Worm (Caenorhabditis elegans) whole organism, young adult: ENCODE data around the gene dhhc-5.
A peak's percentile ranks its signal among the peaks of the same experiment; 100 is the strongest.

Source experiments
- B0019.2 ChIP-seq: fragments of 200-800 bp; sonication (Bioruptor generic); conservative IDR thresholded peaks from 2 replicates; pipeline ENCODE4 v1.3.6; 2022; ENCODE audit warnings: missing genetic modification reagents, missing genetic modification characterization, missing compliant biosample characterization
- F33H1.4 ChIP-seq: fragments of 200-800 bp; sonication (Bioruptor generic); IDR thresholded peaks from 2 replicates; pipeline ENCODE4 v1.3.6; 2022; ENCODE audit warnings: missing genetic modification reagents, missing genetic modification characterization, missing compliant biosample characterization
- F39B2.1 ChIP-seq: fragments of 200-800 bp; sonication (Bioruptor generic); IDR thresholded peaks from 2 replicates; pipeline ENCODE4 v1.3.6; 2022; ENCODE audit warnings: missing genetic modification reagents, missing genetic modification characterization, missing compliant biosample characterization
- K12H6.12 ChIP-seq: fragments of 200-800 bp; sonication (Bioruptor generic); optimal IDR thresholded peaks from 2 replicates; lab custom pipeline; 2018; ENCODE audit warnings: mild to moderate bottlenecking, missing genetic modification characterization, missing compliant biosample characterization
- T07F8.4 ChIP-seq: sonication (generic microtip); optimal IDR thresholded peaks from 2 replicates; lab custom pipeline; 2016; ENCODE audit warnings: mild to moderate bottlenecking, missing genetic modification characterization, moderate library complexity, missing compliant biosample characterization
- T26A5.8 ChIP-seq: sonication (generic microtip); optimal IDR thresholded peaks from 2 replicates; lab custom pipeline; 2016; ENCODE audit warnings: missing genetic modification characterization, missing compliant biosample characterization
- Y53F4B.3 ChIP-seq: fragments of 200-800 bp; sonication (Bioruptor generic); IDR thresholded peaks from 2 replicates; pipeline ENCODE4 v1.3.6; 2022; ENCODE audit warnings: missing genetic modification reagents, missing genetic modification characterization, missing compliant biosample characterization
- Y56A3A.18 ChIP-seq: fragments of 200-800 bp; sonication (Bioruptor generic); IDR thresholded peaks from 2 replicates; pipeline ENCODE4 v1.3.6; 2022; ENCODE audit warnings: missing genetic modification reagents, missing genetic modification characterization, missing compliant biosample characterization
- ZK185.1 ChIP-seq: sonication (generic microtip); optimal IDR thresholded peaks from 2 replicates; lab custom pipeline; 2016; ENCODE audit warnings: mild to moderate bottlenecking, missing genetic modification characterization, missing compliant biosample characterization; ENCODE audit not compliant: poor library complexity, severe bottlenecking
- ama-1 ChIP-seq, 3 experiments: fragments of 150-350 bp in 1 of 3; sonication (generic microtip) in 2 of 3; optimal IDR thresholded peaks; 2 replicates each; lab custom pipeline; 2014 to 2018; ENCODE audit warnings: missing biosample characterization in 2 of 3, missing genetic modification characterization in 2 of 3, missing genetic modification reagents in 2 of 3
- atf-7 ChIP-seq: sonication (generic microtip); optimal IDR thresholded peaks from 2 replicates; lab custom pipeline; 2017; ENCODE audit warnings: mild to moderate bottlenecking, missing genetic modification characterization, missing compliant biosample characterization
- athp-1 ChIP-seq: sonication (generic microtip); optimal IDR thresholded peaks from 2 replicates; lab custom pipeline; 2017; ENCODE audit warnings: mild to moderate bottlenecking, missing genetic modification characterization, missing compliant biosample characterization
- attf-3 ChIP-seq: fragments of 200-800 bp; sonication (Bioruptor generic); conservative IDR thresholded peaks from 2 replicates; pipeline ENCODE4 v1.3.6; 2022; ENCODE audit warnings: missing genetic modification reagents, missing genetic modification characterization, missing compliant biosample characterization
- attf-5 ChIP-seq: fragments of 200-800 bp; sonication (Bioruptor generic); optimal IDR thresholded peaks from 2 replicates; lab custom pipeline; 2018; ENCODE audit warnings: mild to moderate bottlenecking, missing genetic modification characterization, missing compliant biosample characterization
- attf-6 ChIP-seq: fragments of 200-800 bp; sonication (Bioruptor generic); IDR thresholded peaks from 2 replicates; pipeline ENCODE4 v1.3.6; 2022; ENCODE audit warnings: missing genetic modification reagents, missing genetic modification characterization, missing compliant biosample characterization
- bed-2 ChIP-seq: fragments of 200-800 bp; sonication (Bioruptor generic); IDR thresholded peaks from 2 replicates; pipeline ENCODE4 v1.3.6; 2022; ENCODE audit warnings: missing genetic modification reagents, missing genetic modification characterization, missing compliant biosample characterization
- cebp-2 ChIP-seq: fragments of 200-800 bp; sonication (Bioruptor generic); IDR thresholded peaks from 2 replicates; pipeline ENCODE4 v1.3.6; 2022; ENCODE audit warnings: missing genetic modification characterization, missing compliant biosample characterization
- die-1 ChIP-seq: sonication (generic microtip); optimal IDR thresholded peaks from 2 replicates; lab custom pipeline; 2016; ENCODE audit warnings: missing genotype, mild to moderate bottlenecking, missing genetic modification characterization, missing compliant biosample characterization
- dox-1 ChIP-seq: fragments of 200-800 bp; sonication (Bioruptor generic); IDR thresholded peaks from 2 replicates; pipeline ENCODE4 v1.3.6; 2022; ENCODE audit warnings: missing genetic modification reagents, missing genetic modification characterization, missing compliant biosample characterization
- dpff-1 ChIP-seq: sonication (generic microtip); optimal IDR thresholded peaks from 2 replicates; lab custom pipeline; 2017; ENCODE audit warnings: mild to moderate bottlenecking, missing genetic modification characterization, missing compliant biosample characterization
- egl-44 ChIP-seq: fragments of 200-800 bp; sonication (Bioruptor generic); IDR thresholded peaks from 2 replicates; pipeline ENCODE4 v1.3.6; 2022; ENCODE audit warnings: missing genetic modification reagents, missing genetic modification characterization, missing compliant biosample characterization
- ets-4 ChIP-seq: fragments of 200-800 bp; sonication (Bioruptor generic); optimal IDR thresholded peaks from 2 replicates; lab custom pipeline; 2018; ENCODE audit warnings: mild to moderate bottlenecking, missing genetic modification characterization, missing compliant biosample characterization
- fkh-3 ChIP-seq: sonication (generic microtip); optimal IDR thresholded peaks from 2 replicates; lab custom pipeline; 2016; ENCODE audit warnings: mild to moderate bottlenecking, missing genetic modification characterization, missing compliant biosample characterization
- hlh-12 ChIP-seq: sonication (generic microtip); optimal IDR thresholded peaks from 2 replicates; lab custom pipeline; 2016; ENCODE audit warnings: missing genetic modification characterization, missing compliant biosample characterization
- lir-1 ChIP-seq: fragments of 200-800 bp; sonication (Bioruptor generic); conservative IDR thresholded peaks from 2 replicates; pipeline ENCODE4 v1.3.6; 2022; ENCODE audit warnings: missing genetic modification reagents, missing genetic modification characterization, missing compliant biosample characterization
- madf-10 ChIP-seq: sonication (generic microtip); optimal IDR thresholded peaks from 2 replicates; lab custom pipeline; 2016; ENCODE audit warnings: mild to moderate bottlenecking, missing genetic modification characterization, missing compliant biosample characterization
- madf-6 ChIP-seq: fragments of 200-800 bp; sonication (Bioruptor generic); IDR thresholded peaks from 2 replicates; pipeline ENCODE4 v1.3.6; 2022; ENCODE audit warnings: missing genetic modification reagents, missing genetic modification characterization, missing compliant biosample characterization
- madf-8 ChIP-seq: fragments of 200-800 bp; sonication (Bioruptor generic); conservative IDR thresholded peaks from 2 replicates; pipeline ENCODE4 v1.3.6; 2022; ENCODE audit warnings: missing genetic modification reagents, missing genetic modification characterization, missing compliant biosample characterization
- mel-28 ChIP-seq: sonication (generic microtip); optimal IDR thresholded peaks from 2 replicates; lab custom pipeline; 2016; ENCODE audit warnings: borderline replicate concordance, mild to moderate bottlenecking, missing genetic modification characterization, missing compliant biosample characterization
- mes-4 ChIP-seq: sonication (generic microtip); optimal IDR thresholded peaks from 2 replicates; lab custom pipeline; 2016; ENCODE audit warnings: missing genotype, missing genetic modification characterization, missing compliant biosample characterization
- nhr-120 ChIP-seq: fragments of 200-800 bp; sonication (Bioruptor generic); IDR thresholded peaks from 2 replicates; pipeline ENCODE4 v1.3.6; 2022; ENCODE audit warnings: missing genetic modification characterization, missing compliant biosample characterization
- nhr-27 ChIP-seq: fragments of 200-800 bp; sonication (Bioruptor generic); optimal IDR thresholded peaks from 2 replicates; lab custom pipeline; 2018; ENCODE audit warnings: mild to moderate bottlenecking, missing genetic modification characterization, moderate library complexity, missing compliant biosample characterization
- nhr-80 ChIP-seq: sonication (generic microtip); optimal IDR thresholded peaks from 2 replicates; lab custom pipeline; 2016; ENCODE audit warnings: missing genetic modification characterization, missing compliant biosample characterization
- nhr-90 ChIP-seq: sonication (generic microtip); optimal IDR thresholded peaks from 2 replicates; lab custom pipeline; 2016; ENCODE audit warnings: missing genotype, mild to moderate bottlenecking, missing genetic modification characterization, missing compliant biosample characterization
- pbrm-1 ChIP-seq: fragments of 200-800 bp; sonication (Bioruptor generic); IDR thresholded peaks from 2 replicates; pipeline ENCODE4 v1.3.6; 2022; ENCODE audit warnings: missing genetic modification reagents, missing genetic modification characterization, missing compliant biosample characterization
- rcor-1 ChIP-seq: fragments of 200-800 bp; sonication (Bioruptor generic); IDR thresholded peaks from 2 replicates; pipeline ENCODE4 v1.3.6; 2022; ENCODE audit warnings: missing genetic modification reagents, missing genetic modification characterization, missing compliant biosample characterization
- sdz-38 ChIP-seq: sonication (generic microtip); optimal IDR thresholded peaks from 2 replicates; lab custom pipeline; 2016; ENCODE audit warnings: missing genotype, missing genetic modification characterization, missing compliant biosample characterization
- snpc-1.3 ChIP-seq: sonication (generic microtip); optimal IDR thresholded peaks from 2 replicates; lab custom pipeline; 2017; ENCODE audit warnings: missing genetic modification characterization, mild to moderate bottlenecking, missing compliant biosample characterization, antibody characterized with exemption, moderate library complexity, missing genotype, missing genetic modification reagents; ENCODE audit not compliant: insufficient read depth
- snpc-3.4 ChIP-seq: sonication (generic microtip); optimal IDR thresholded peaks from 2 replicates; lab custom pipeline; 2017; ENCODE audit warnings: missing genetic modification characterization, mild to moderate bottlenecking, missing compliant biosample characterization, antibody characterized with exemption, moderate library complexity, missing genotype, missing genetic modification reagents
- snpc-4 ChIP-seq, 5 experiments: fragments of 150-350 bp in 1 of 5; sonication (generic microtip) in 4 of 5; optimal IDR thresholded peaks; 2 replicates each; lab custom pipeline; 2014 to 2018; ENCODE audit warnings: missing genetic modification characterization in 5 of 5, missing biosample characterization in 3 of 5, antibody characterized with exemption in 2 of 5, mild to moderate bottlenecking in 2 of 5, missing compliant biosample characterization in 2 of 5, missing genotype in 2 of 5, moderate library complexity in 2 of 5, missing genetic modification reagents in 1 of 5
- somi-1 ChIP-seq: fragments of 200-800 bp; sonication (Bioruptor generic); optimal IDR thresholded peaks from 2 replicates; lab custom pipeline; 2018; ENCODE audit warnings: mild to moderate bottlenecking, missing genetic modification characterization, missing compliant biosample characterization
- tbx-9 ChIP-seq: sonication (generic microtip); optimal IDR thresholded peaks from 2 replicates; lab custom pipeline; 2016; ENCODE audit warnings: borderline replicate concordance, missing genetic modification characterization, inconsistent platforms, missing compliant biosample characterization
- tlf-1 ChIP-seq: fragments of 200-800 bp; sonication (Bioruptor generic); optimal IDR thresholded peaks from 2 replicates; lab custom pipeline; 2018; ENCODE audit warnings: mild to moderate bottlenecking, missing genetic modification characterization, missing compliant biosample characterization
- unc-130 ChIP-seq: sonication (generic microtip); optimal IDR thresholded peaks from 2 replicates; lab custom pipeline; 2016; ENCODE audit warnings: missing genetic modification reagents, missing genetic modification characterization, missing compliant biosample characterization
- unc-62 ChIP-seq: fragments of 150-350 bp; optimal IDR thresholded peaks from 2 replicates; lab custom pipeline; 2014; ENCODE audit warnings: missing biosample characterization, missing genetic modification reagents, missing genetic modification characterization

dhhc-5 gene

DNA sequence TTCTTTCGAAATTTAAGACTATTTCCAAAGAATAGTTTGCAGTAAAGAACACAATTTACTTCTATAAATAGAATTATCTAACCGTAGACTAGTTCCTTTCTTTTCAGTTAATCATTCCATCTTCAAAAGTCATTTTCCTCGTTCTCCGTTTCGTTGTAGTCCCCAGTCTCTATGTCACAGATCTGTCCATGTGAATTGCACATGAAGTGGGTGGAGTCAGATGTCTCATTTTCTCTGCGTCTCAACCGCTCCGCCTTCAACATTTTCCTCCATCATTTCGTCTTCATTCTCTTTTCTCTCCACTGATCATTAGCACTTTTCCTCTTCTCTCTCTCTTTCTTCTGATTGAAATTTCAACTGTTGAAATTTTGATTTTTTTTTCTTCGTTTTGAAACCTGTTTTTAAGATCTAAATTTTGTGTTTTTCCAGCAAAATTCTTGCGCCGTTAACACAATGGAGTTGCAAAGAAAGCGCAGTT is 48.8 kb upstream of the dhhc-5 start, which contains the start of gene T07E3.4 (continued):
- TF ChIP-seq snpc-1.3 = no peak
- peak; percentile 51 for TF ChIP-seq ZK185.1 (tag; lab: Kevin White, UChicago)
- TF ChIP-seq pbrm-1 (GFP tag; lab: Robert Waterston, UW) = no peak
- TF ChIP-seq hlh-12 (tag; lab: Kevin White, UChicago) = no peak

- TF ChIP-seq athp-1 (tag; lab: Kevin White, UChicago) = no peak
- TF ChIP-seq mes-4 (tag; lab: Kevin White, UChicago) = no peak
- no peak for TF ChIP-seq unc-130 (GFP tag; lab: Kevin White, UChicago)
- no peak for TF ChIP-seq fkh-3 (tag; lab: Kevin White, UChicago)
- TF ChIP-seq attf-6 = no peak
- TF ChIP-seq rcor-1 (GFP tag; lab: Robert Waterston, UW) = no peak
- TF ChIP-seq snpc-3.4 (tag; lab: Kevin White, UChicago) = no peak
- no peak for TF ChIP-seq K12H6.12 (tag; lab: Kevin White, UChicago)
- TF ChIP-seq nhr-120 (GFP tag; lab: Robert Waterston, UW) = no peak
- TF ChIP-seq madf-10 (tag; lab: Kevin White, UChicago) = no peak
- TF ChIP-seq dox-1 (GFP tag; lab: Robert Waterston, UW) = no peak
- no peak for TF ChIP-seq B0019.2
- TF ChIP-seq bed-2 (GFP tag; lab: Robert Waterston, UW) = no peak
Measured at ce11 chrIII:6895677-6896076, 46.8 kb upstream of the dhhc-5 start.

DNA sequence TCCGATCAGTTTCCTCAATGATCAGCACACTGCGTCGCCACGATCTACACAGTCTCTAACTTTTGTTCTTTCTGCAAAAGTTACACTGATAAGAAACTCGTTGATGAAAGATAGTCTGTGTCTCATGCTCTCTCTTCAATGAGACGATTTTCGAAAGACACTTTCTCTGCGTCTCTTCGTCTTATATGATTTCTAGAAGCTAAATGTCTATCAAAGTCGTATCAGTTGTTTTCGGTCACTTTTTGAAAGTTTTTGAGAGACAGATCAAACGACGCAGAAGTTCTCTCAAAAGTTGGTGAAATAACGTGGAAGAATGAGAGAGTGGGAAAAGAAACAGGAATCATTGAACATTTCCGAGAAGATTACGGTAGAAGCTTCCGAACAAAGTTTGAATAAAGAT is 46.3 kb upstream of the dhhc-5 start:
- TF ChIP-seq madf-6 (GFP tag; lab: Robert Waterston, UW) = peak; percentile 31; the same call in 1 of the 2 replicates
- TF ChIP-seq madf-8 = no peak
- TF ChIP-seq attf-3 = no peak
- TF ChIP-seq tbx-9 (tag; lab: Kevin White, UChicago) = no peak
- no peak for TF ChIP-seq egl-44 (GFP tag; lab: Robert Waterston, UW)
- no peak for TF ChIP-seq tlf-1 (GFP tag; lab: Kevin White, UChicago)
- TF ChIP-seq lir-1 = peak; percentile 25; the same call in 1 of the 2 replicates
- TF ChIP-seq nhr-80 (tag; lab: Kevin White, UChicago) = peak; percentile 94
- TF ChIP-seq attf-5 (GFP tag; lab: Kevin White, UChicago) = peak; percentile 42
- no peak for TF ChIP-seq T07F8.4 (tag; lab: Kevin White, UChicago)
- peak; percentile 58 for TF ChIP-seq somi-1 (GFP tag; lab: Kevin White, UChicago)
- TF ChIP-seq unc-62 = peak; percentile 85
- TF ChIP-seq dpff-1 (tag; lab: Kevin White, UChicago) = no peak
- TF ChIP-seq F39B2.1 = no peak
- no peak for TF ChIP-seq mel-28 (tag; lab: Kevin White, UChicago)
- peak; percentile 8 for TF ChIP-seq die-1 (tag; lab: Kevin White, UChicago)
- TF ChIP-seq dox-1 (GFP tag; lab: Robert Waterston, UW) = peak; percentile 47; the same call in 1 of the 2 replicates
- TF ChIP-seq cebp-2 (GFP tag; lab: Robert Waterston, UW) = no peak
- TF ChIP-seq madf-10 (tag; lab: Kevin White, UChicago) = no peak
- peak; percentile 49 for TF ChIP-seq ets-4 (GFP tag; lab: Kevin White, UChicago)
- TF ChIP-seq Y53F4B.3 (GFP tag; lab: Robert Waterston, UW) = no peak
- no peak for TF ChIP-seq nhr-27 (tag; lab: Kevin White, UChicago)
- no peak for TF ChIP-seq snpc-4 (GFP tag; optimal IDR thresholded peaks at IDR 0.05; lab: Kevin White, UChicago)
- TF ChIP-seq snpc-4 (tag; optimal IDR thresholded peaks at IDR 0.05; lab: Kevin White, UChicago) = peak in 1 of 4 experiments; percentile 39
- TF ChIP-seq F33H1.4 (GFP tag; lab: Robert Waterston, UW) = no peak
- no peak for TF ChIP-seq unc-130 (GFP tag; lab: Kevin White, UChicago)
- no peak for TF ChIP-seq T26A5.8 (tag; lab: Kevin White, UChicago)
- TF ChIP-seq ama-1 (optimal IDR thresholded peaks at IDR 0.05; lab: Kevin White, UChicago) = no peak
- peak in 1 of 2 experiments; percentile 51 for TF ChIP-seq ama-1 (GFP tag; optimal IDR thresholded peaks at IDR 0.05; lab: Kevin White, UChicago)
- no peak for TF ChIP-seq sdz-38 (tag; lab: Kevin White, UChicago)
- no peak for TF ChIP-seq nhr-90 (tag; lab: Kevin White, UChicago)
- TF ChIP-seq atf-7 = peak; percentile 77
- TF ChIP-seq Y56A3A.18 (GFP tag; lab: Robert Waterston, UW) = peak; percentile 72; the same call in 1 of the 2 replicates
